Worm (Caenorhabditis elegans): ENCODE data around the gene ergi-1.
"Not testable (repeated sequence)": the region's sequence is repeated elsewhere in the genome, so short reads cannot be mapped to it uniquely, and the experiment has no call there.

- TF ChIP-seq ref-1 (GFP tag; conservative IDR thresholded peaks at IDR 0.05) (peak; percentile 63; the same call in 1 of the 2 replicates), ztf-23 (GFP tag; IDR thresholded peaks at IDR 0.05) (0 out of 2 replicates have a peak, but pooled peaks have one; percentile 61), flt-1 (GFP tag; IDR thresholded peaks at IDR 0.05) (peak; percentile 97), tab-1 (GFP tag; IDR thresholded peaks at IDR 0.05) (peak; percentile 81)
- not testable (repeated sequence) for TF ChIP-seq ztf-29 (GFP tag; IDR thresholded peaks at IDR 0.05); klf-2 (GFP tag; conservative IDR thresholded peaks at IDR 0.05); med-1 (GFP tag; optimal IDR thresholded peaks at IDR 0.05; ENCODE audit: insufficient read depth); T22C8.4 (GFP tag; IDR thresholded peaks at IDR 0.05); cog-1 (tag; optimal IDR thresholded peaks at IDR 0.05)
These were observed 22.9 kb upstream of the ergi-1 start for ce11 chrX:2057828-2058418.

Measured in whole organism, midembryonic.